Worm (Caenorhabditis elegans): ENCODE data around the gene srv-31.

Gene srv-31

DNA sequence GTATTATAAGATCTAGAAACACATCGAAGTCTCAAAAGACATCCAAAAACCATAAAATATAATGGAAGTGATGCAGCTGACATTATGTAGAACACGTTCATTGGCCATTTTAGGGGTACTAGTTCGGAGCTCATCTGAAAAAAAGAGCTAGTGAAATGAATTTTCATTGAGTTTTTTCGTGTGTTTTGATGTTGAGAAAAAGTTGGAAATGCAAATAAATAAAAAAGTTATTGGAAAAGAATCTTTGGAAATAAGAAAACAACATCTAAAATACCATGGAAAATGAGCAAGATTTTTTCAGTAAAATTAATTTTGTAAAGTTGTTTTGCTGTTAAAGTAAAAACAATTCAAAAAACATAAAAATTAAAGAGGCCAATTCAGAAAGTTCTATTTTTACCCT, 18.9 kb upstream of the srv-31 start, which contains the start of gene srv-24:
srv-24 (minus strand) TSS at position 101 of the 400 bp plus-strand sequence.
- no peak for TF ChIP-seq tra-4 (tag; optimal IDR thresholded peaks at IDR 0.05)
- TF ChIP-seq ceh-36 (tag; optimal IDR thresholded peaks at IDR 0.05), result no peak
- TF ChIP-seq F13C5.2 (tag; optimal IDR thresholded peaks at IDR 0.05), result no peak
- TF ChIP-seq flt-1 (GFP tag; IDR thresholded peaks at IDR 0.05), result no peak
- no peak for TF ChIP-seq tbx-11 (GFP tag; IDR thresholded peaks at IDR 0.05)
- no peak for TF ChIP-seq hmbx-1 (tag; optimal IDR thresholded peaks at IDR 0.05)
- no peak for TF ChIP-seq ama-1 (optimal IDR thresholded peaks at IDR 0.05)
- TF ChIP-seq ets-7 (tag; optimal IDR thresholded peaks at IDR 0.05), result no peak
- TF ChIP-seq tbx-37 (GFP tag; conservative IDR thresholded peaks at IDR 0.05), result no peak
- no peak for TF ChIP-seq hnd-1 (tag; optimal IDR thresholded peaks at IDR 0.05)
- TF ChIP-seq ceh-13 (GFP tag; optimal IDR thresholded peaks at IDR 0.05), result no peak
- TF ChIP-seq B0310.2 (tag; optimal IDR thresholded peaks at IDR 0.05), result no peak
- no peak for TF ChIP-seq pes-1 (GFP tag; IDR thresholded peaks at IDR 0.05)
- no peak for TF ChIP-seq scrt-1 (GFP tag; IDR thresholded peaks at IDR 0.05)

ce11 chrIV:6284277-6284676, 12.5 kb upstream of the srv-31 start, which contains the start of gene ops-1:
ops-1 (minus strand) TSS chrIV:6284377.
- no peak for TF ChIP-seq scrt-1 (GFP tag; IDR thresholded peaks at IDR 0.05)
- no peak for TF ChIP-seq hmbx-1 (tag; optimal IDR thresholded peaks at IDR 0.05)
- TF ChIP-seq hmg-4 (GFP tag; optimal IDR thresholded peaks at IDR 0.05), result no peak
- TF ChIP-seq ceh-36 (tag; optimal IDR thresholded peaks at IDR 0.05), result no peak
- no peak for TF ChIP-seq pes-1 (GFP tag; IDR thresholded peaks at IDR 0.05)
- no peak for TF ChIP-seq hnd-1 (tag; optimal IDR thresholded peaks at IDR 0.05)
- TF ChIP-seq B0310.2 (tag; optimal IDR thresholded peaks at IDR 0.05), result no peak
- TF ChIP-seq ets-7 (tag; optimal IDR thresholded peaks at IDR 0.05), result no peak
- TF ChIP-seq tra-4 (tag; optimal IDR thresholded peaks at IDR 0.05), result no peak
- TF ChIP-seq tbx-11 (GFP tag; IDR thresholded peaks at IDR 0.05), result no peak
- TF ChIP-seq ama-1 (optimal IDR thresholded peaks at IDR 0.05), result no peak
- no peak for TF ChIP-seq F13C5.2 (tag; optimal IDR thresholded peaks at IDR 0.05)
- no peak for TF ChIP-seq sea-1 (GFP tag; conservative IDR thresholded peaks at IDR 0.05)
- TF ChIP-seq aly-1 (tag; optimal IDR thresholded peaks at IDR 0.05), result no peak
- TF ChIP-seq ceh-13 (GFP tag; optimal IDR thresholded peaks at IDR 0.05), result no peak

ce11 chrIV:6282143-6282542, 10.3 kb upstream of the srv-31 start, which contains the start of gene srv-32:
srv-32 (minus strand) TSS chrIV:6282243.
- TF ChIP-seq sea-1 (GFP tag; conservative IDR thresholded peaks at IDR 0.05), result no peak
- no peak for TF ChIP-seq ceh-13 (GFP tag; optimal IDR thresholded peaks at IDR 0.05)
- no peak for TF ChIP-seq ets-7 (tag; optimal IDR thresholded peaks at IDR 0.05)
- TF ChIP-seq hnd-1 (tag; optimal IDR thresholded peaks at IDR 0.05), result no peak
- no peak for TF ChIP-seq B0310.2 (tag; optimal IDR thresholded peaks at IDR 0.05)
- no peak for TF ChIP-seq hmg-4 (GFP tag; optimal IDR thresholded peaks at IDR 0.05)
- TF ChIP-seq hmbx-1 (tag; optimal IDR thresholded peaks at IDR 0.05), result no peak
- TF ChIP-seq tbx-37 (GFP tag; conservative IDR thresholded peaks at IDR 0.05), result no peak
- TF ChIP-seq scrt-1 (GFP tag; IDR thresholded peaks at IDR 0.05), result no peak
- no peak for TF ChIP-seq ama-1 (optimal IDR thresholded peaks at IDR 0.05)
- TF ChIP-seq ceh-36 (tag; optimal IDR thresholded peaks at IDR 0.05), result no peak

DNA sequence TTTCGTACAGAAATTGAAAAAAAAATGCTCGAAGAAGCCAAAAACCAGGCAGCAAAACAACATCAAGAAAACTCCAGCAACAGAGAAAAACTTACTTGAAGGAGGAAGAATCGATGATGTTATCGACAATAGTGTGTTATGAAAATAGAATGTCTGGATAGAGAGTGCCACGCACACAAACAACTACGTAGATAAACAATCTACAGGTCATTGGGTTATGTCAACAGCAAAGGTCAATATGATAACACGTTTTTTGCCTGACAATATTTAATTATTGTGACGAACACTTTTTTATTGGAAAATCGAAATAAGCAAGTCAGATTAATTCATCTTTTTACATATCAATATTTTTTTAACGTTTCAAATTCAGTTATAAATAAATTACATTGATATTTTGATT, 7.6 kb upstream of the srv-31 start, which contains the start of gene sams-5:
sams-5 (minus strand) TSS at position 131 of the 400 bp plus-strand sequence.
- TF ChIP-seq ceh-36 (tag; optimal IDR thresholded peaks at IDR 0.05), result no peak

DNA sequence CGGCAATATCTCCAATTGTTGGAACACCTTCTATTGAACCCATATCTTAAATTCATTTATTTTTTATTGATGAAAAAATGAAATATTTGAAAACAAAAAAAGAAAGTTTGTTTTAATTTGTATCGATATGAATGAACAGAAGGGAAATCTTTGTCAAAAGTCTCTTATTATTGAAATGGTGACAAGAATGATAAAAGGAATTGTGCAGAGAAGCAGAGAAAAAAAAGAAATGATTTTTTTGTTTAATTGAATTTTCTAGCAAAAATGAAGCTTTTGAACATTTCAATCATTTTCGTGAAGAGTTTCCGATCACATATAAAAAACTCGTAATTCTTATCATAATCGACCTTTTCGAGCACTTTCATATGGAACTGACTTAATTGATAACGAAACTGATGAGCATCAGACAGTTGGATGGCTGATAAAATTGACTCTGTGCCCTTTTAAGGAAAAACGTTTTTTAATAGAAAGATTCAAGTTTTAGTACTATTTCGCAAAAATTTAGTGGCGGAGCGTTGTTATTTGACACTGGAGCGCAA, 3.9 kb upstream of the srv-31 start, which contains the start of the genes aat-4 and T13A10.1:
aat-4 (minus strand) TSS at position 51 of the 539 bp plus-strand sequence.
T13A10.1 (plus strand) TSS at position 411 of the 539 bp plus-strand sequence.
- TF ChIP-seq aly-1 (tag; optimal IDR thresholded peaks at IDR 0.05) (no peak), tbx-11 (GFP tag; IDR thresholded peaks at IDR 0.05) (no peak), tbx-37 (GFP tag; conservative IDR thresholded peaks at IDR 0.05) (no peak), B0310.2 (tag; optimal IDR thresholded peaks at IDR 0.05) (no peak), ama-1 (optimal IDR thresholded peaks at IDR 0.05) (no peak)

- no peak for TF ChIP-seq ceh-36 (tag; optimal IDR thresholded peaks at IDR 0.05)
- no peak for TF ChIP-seq ama-1 (optimal IDR thresholded peaks at IDR 0.05)
- no peak for TF ChIP-seq hmg-4 (GFP tag; optimal IDR thresholded peaks at IDR 0.05)
- TF ChIP-seq scrt-1 (GFP tag; IDR thresholded peaks at IDR 0.05), result no peak
- no peak for TF ChIP-seq sea-1 (GFP tag; conservative IDR thresholded peaks at IDR 0.05)
- TF ChIP-seq hmbx-1 (tag; optimal IDR thresholded peaks at IDR 0.05), result no peak
- TF ChIP-seq ceh-13 (GFP tag; optimal IDR thresholded peaks at IDR 0.05), result no peak
- TF ChIP-seq flt-1 (GFP tag; IDR thresholded peaks at IDR 0.05), result no peak
- no peak for TF ChIP-seq pes-1 (GFP tag; IDR thresholded peaks at IDR 0.05)
- TF ChIP-seq hnd-1 (tag; optimal IDR thresholded peaks at IDR 0.05), result no peak
- TF ChIP-seq F13C5.2 (tag; optimal IDR thresholded peaks at IDR 0.05), result no peak
- TF ChIP-seq tbx-37 (GFP tag; conservative IDR thresholded peaks at IDR 0.05), result no peak
- no peak for TF ChIP-seq aly-1 (tag; optimal IDR thresholded peaks at IDR 0.05)
- TF ChIP-seq ets-7 (tag; optimal IDR thresholded peaks at IDR 0.05), result no peak
- no peak for TF ChIP-seq tbx-11 (GFP tag; IDR thresholded peaks at IDR 0.05)
- no peak for TF ChIP-seq tra-4 (tag; optimal IDR thresholded peaks at IDR 0.05)
- TF ChIP-seq B0310.2 (tag; optimal IDR thresholded peaks at IDR 0.05), result no peak
Observed at ce11 chrIV:6269346-6269745, 2.5 kb downstream of the srv-31 start, which contains the start of gene srv-30. srv-30 (minus strand) TSS chrIV:6269446.

DNA sequence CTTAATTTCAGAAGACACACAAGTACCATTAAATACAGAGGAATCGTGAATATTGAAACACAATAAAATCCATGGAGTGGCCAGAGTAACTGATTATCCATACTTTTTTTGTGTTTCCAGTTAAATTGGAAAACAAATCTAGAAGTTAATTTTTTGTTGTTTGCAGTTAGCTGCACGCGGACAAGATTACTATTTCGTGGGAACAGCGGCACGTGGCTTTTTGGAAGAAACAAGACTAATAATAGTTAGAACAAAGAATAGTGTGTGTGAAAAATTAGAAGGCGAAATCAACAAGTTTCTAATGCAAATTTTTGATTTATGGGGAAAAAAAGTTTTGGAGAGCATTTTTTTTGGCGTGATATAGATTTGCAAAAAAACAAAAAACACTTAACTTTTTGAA, 5.3 kb downstream of the srv-31 start, which contains the start of gene srv-29:
srv-29 (minus strand) TSS at position 101 of the 400 bp plus-strand sequence.
- TF ChIP-seq ama-1 (optimal IDR thresholded peaks at IDR 0.05), result no peak
- no peak for TF ChIP-seq B0310.2 (tag; optimal IDR thresholded peaks at IDR 0.05)
- no peak for TF ChIP-seq ceh-13 (GFP tag; optimal IDR thresholded peaks at IDR 0.05)
- TF ChIP-seq hmbx-1 (tag; optimal IDR thresholded peaks at IDR 0.05), result no peak
- TF ChIP-seq tbx-37 (GFP tag; conservative IDR thresholded peaks at IDR 0.05), result no peak
- TF ChIP-seq hnd-1 (tag; optimal IDR thresholded peaks at IDR 0.05), result no peak
- no peak for TF ChIP-seq hmg-4 (GFP tag; optimal IDR thresholded peaks at IDR 0.05)
- TF ChIP-seq tbx-11 (GFP tag; IDR thresholded peaks at IDR 0.05), result no peak
- no peak for TF ChIP-seq sea-1 (GFP tag; conservative IDR thresholded peaks at IDR 0.05)
- TF ChIP-seq flt-1 (GFP tag; IDR thresholded peaks at IDR 0.05), result no peak
- no peak for TF ChIP-seq F13C5.2 (tag; optimal IDR thresholded peaks at IDR 0.05)
- TF ChIP-seq tra-4 (tag; optimal IDR thresholded peaks at IDR 0.05), result no peak
- TF ChIP-seq ets-7 (tag; optimal IDR thresholded peaks at IDR 0.05), result no peak
- TF ChIP-seq ceh-36 (tag; optimal IDR thresholded peaks at IDR 0.05), result no peak
- no peak for TF ChIP-seq scrt-1 (GFP tag; IDR thresholded peaks at IDR 0.05)
- TF ChIP-seq aly-1 (tag; optimal IDR thresholded peaks at IDR 0.05), result no peak
- no peak for TF ChIP-seq pes-1 (GFP tag; IDR thresholded peaks at IDR 0.05)
